Fruit fly (Drosophila melanogaster): ENCODE data around the gene Aven.
A peak's percentile ranks its signal among the peaks of the same experiment; 100 is the strongest.

Aven gene

dm6 chrX:12591223-12592120 is 38.0 kb downstream of the Aven start (continued):
- TF ChIP-seq Rfx (GFP tag; IDR thresholded peaks at IDR 0.05): 0 out of 2 replicates have a peak, but pooled peaks have one; percentile 9
- peak; percentile 55 for TF ChIP-seq CHES-1-like (GFP tag; optimal IDR thresholded peaks at IDR 0.05)
- TF ChIP-seq CG11456 (GFP tag; IDR thresholded peaks at IDR 0.05): no peak
- no peak for TF ChIP-seq yki (optimal IDR thresholded peaks at IDR 0.05)
- TF ChIP-seq CG6689 (GFP tag; IDR thresholded peaks at IDR 0.05): no peak
- no peak for TF ChIP-seq pzg (GFP tag; optimal IDR thresholded peaks at IDR 0.05)
- TF ChIP-seq CG4820 (GFP tag; optimal IDR thresholded peaks at IDR 0.05): peak; percentile 43
- TF ChIP-seq sr (GFP tag; IDR thresholded peaks at IDR 0.05): no peak
- TF ChIP-seq gem (tag; optimal IDR thresholded peaks at IDR 0.05): peak; percentile 70
- no peak for TF ChIP-seq Doc2 (GFP tag; IDR thresholded peaks at IDR 0.05)
- peak; percentile 77 for TF ChIP-seq row (GFP tag; IDR thresholded peaks at IDR 0.05)
- peak; percentile 18 for TF ChIP-seq Usf (GFP tag; optimal IDR thresholded peaks at IDR 0.05)
- no peak for TF ChIP-seq mld (GFP tag; IDR thresholded peaks at IDR 0.05; ENCODE audit: partially characterized antibody)
- TF ChIP-seq NC2β (GFP tag; optimal IDR thresholded peaks at IDR 0.05): peak; percentile 23
- peak; percentile 89 for TF ChIP-seq CG4707 (GFP tag; optimal IDR thresholded peaks at IDR 0.05)
- TF ChIP-seq CG1647 (GFP tag; optimal IDR thresholded peaks at IDR 0.05): no peak
- TF ChIP-seq Dip2 (GFP tag; IDR thresholded peaks at IDR 0.05): no peak
- TF ChIP-seq CG15696 (tag; optimal IDR thresholded peaks at IDR 0.05): peak; percentile 35
- peak; percentile 82; the same call in 3 of the 4 replicates for TF ChIP-seq chinmo (GFP tag; IDR thresholded peaks at IDR 0.05; ENCODE audit: partially characterized antibody)
- no peak for TF ChIP-seq danr (GFP tag; IDR thresholded peaks at IDR 0.05)
- peak; percentile 74 for TF ChIP-seq CG4617 (GFP tag; optimal IDR thresholded peaks at IDR 0.05; ENCODE audit: borderline replicate concordance)
- peak; percentile 25 for TF ChIP-seq lilli (GFP tag; optimal IDR thresholded peaks at IDR 0.05)
- TF ChIP-seq CG3281 (GFP tag; optimal IDR thresholded peaks at IDR 0.05): peak; percentile 29
- no peak for TF ChIP-seq Dad (GFP tag; optimal IDR thresholded peaks at IDR 0.05)
- TF ChIP-seq BtbVII (GFP tag; optimal IDR thresholded peaks at IDR 0.05): peak; percentile 16
- no peak for TF ChIP-seq run (tag; optimal IDR thresholded peaks at IDR 0.05)
- peak; percentile 34 for TF ChIP-seq CG12219 (GFP tag; optimal IDR thresholded peaks at IDR 0.05)
- TF ChIP-seq Drgx (GFP tag; IDR thresholded peaks at IDR 0.05): peak; percentile 11; the same call in 1 of the 2 replicates
- TF ChIP-seq Ada2b (GFP tag; IDR thresholded peaks at IDR 0.05): no peak
- TF ChIP-seq CG6765 (GFP tag; optimal IDR thresholded peaks at IDR 0.05): no peak
- peak; percentile 23 for TF ChIP-seq CG12236 (GFP tag; optimal IDR thresholded peaks at IDR 0.05)
- peak; percentile 25 for TF ChIP-seq CG30431 (GFP tag; optimal IDR thresholded peaks at IDR 0.05)
- TF ChIP-seq Dek (tag; optimal IDR thresholded peaks at IDR 0.05): no peak
- 0 out of 2 replicates have a peak, but pooled peaks have one; percentile 10 for TF ChIP-seq CG17328 (GFP tag; IDR thresholded peaks at IDR 0.05)
- peak; percentile 56 for TF ChIP-seq CG2875 (GFP tag; optimal IDR thresholded peaks at IDR 0.05)
- no peak for TF ChIP-seq Trl (optimal IDR thresholded peaks at IDR 0.05)
- TF ChIP-seq Trl (GFP tag; optimal IDR thresholded peaks at IDR 0.05): peak; percentile 43
- TF ChIP-seq CG12769 (tag; optimal IDR thresholded peaks at IDR 0.05): peak; percentile 62
- TF ChIP-seq dpn (GFP tag; optimal IDR thresholded peaks at IDR 0.05): peak; percentile 27 to 44
- TF ChIP-seq kni (GFP tag; optimal IDR thresholded peaks at IDR 0.05): peak; percentile 56
- TF ChIP-seq CG8089 (GFP tag; optimal IDR thresholded peaks at IDR 0.05): peak; percentile 11
- TF ChIP-seq H2.0 (GFP tag; IDR thresholded peaks at IDR 0.05): no peak
- peak; percentile 8 for TF ChIP-seq ewg (GFP tag; optimal IDR thresholded peaks at IDR 0.05)
- TF ChIP-seq CG13287 (GFP tag; IDR thresholded peaks at IDR 0.05; ENCODE audit: partially characterized antibody): 0 out of 2 replicates have a peak, but pooled peaks have one; percentile 4
- TF ChIP-seq oc (tag; optimal IDR thresholded peaks at IDR 0.05): peak; percentile 3
- peak; percentile 18 for TF ChIP-seq HmgD (GFP tag; optimal IDR thresholded peaks at IDR 0.05)
- no peak for TF ChIP-seq bbx (GFP tag; IDR thresholded peaks at IDR 0.05; ENCODE audit: partially characterized antibody)
- no peak for TF ChIP-seq Taf1 (GFP tag; IDR thresholded peaks at IDR 0.05)
- peak; percentile 21 for TF ChIP-seq CG10462 (GFP tag; optimal IDR thresholded peaks at IDR 0.05)
